Fruit fly (Drosophila melanogaster) whole organism, embryonic: ENCODE measurements around the gene Usp1.

ENCODE experiments used
- Abd-B ChIP-seq: fragments of 200-800 bp; sonication (Bioruptor generic); optimal IDR thresholded peaks from 2 replicates; lab custom pipeline; 2018; ENCODE audit warnings: missing biosample characterization, mild to moderate bottlenecking, missing genetic modification characterization, moderate library complexity
- CG1024 ChIP-seq: fragments of 200-800 bp; sonication (Bioruptor generic); IDR thresholded peaks from 2 replicates; pipeline ENCODE4 v1.3.6; 2022; ENCODE audit warnings: missing biosample characterization, missing genetic modification characterization
- CG10431 ChIP-seq: fragments of 200-800 bp; sonication (Bioruptor generic); optimal IDR thresholded peaks from 3 replicates; lab custom pipeline; 2018; ENCODE audit warnings: missing biosample characterization, mild to moderate bottlenecking, missing genetic modification characterization
- CG12769 ChIP-seq: fragments of 200-800 bp; sonication (Bioruptor generic); optimal IDR thresholded peaks from 2 replicates; lab custom pipeline; 2019; ENCODE audit warnings: missing biosample characterization, mild to moderate bottlenecking, missing genetic modification characterization, moderate library complexity
- CG14050 ChIP-seq: fragments of 200-800 bp; sonication (Bioruptor generic); IDR thresholded peaks from 3 replicates; pipeline ENCODE4 v1.3.6; 2022; ENCODE audit warnings: missing biosample characterization, missing genetic modification characterization
- CG15073 ChIP-seq: fragments of 200-800 bp; sonication (Bioruptor generic); optimal IDR thresholded peaks from 2 replicates; lab custom pipeline; 2016; ENCODE audit warnings: missing biosample characterization, missing genetic modification characterization
- CG15514 ChIP-seq: fragments of 200-800 bp; sonication (Bioruptor generic); optimal IDR thresholded peaks from 3 replicates; lab custom pipeline; 2017; ENCODE audit warnings: missing biosample characterization, missing genetic modification characterization, mild to moderate bottlenecking, moderate library complexity, missing genetic modification reagents
- CG17568 ChIP-seq: fragments of 200-800 bp; sonication (Bioruptor generic); optimal IDR thresholded peaks from 2 replicates; lab custom pipeline; 2018; ENCODE audit warnings: missing biosample characterization, mild to moderate bottlenecking, missing genetic modification characterization, moderate library complexity
- CG2120 ChIP-seq: fragments of 200-800 bp; sonication (Bioruptor generic); optimal IDR thresholded peaks from 3 replicates; lab custom pipeline; 2016; ENCODE audit warnings: missing biosample characterization, missing genetic modification characterization
- CG31365 ChIP-seq: fragments of 200-800 bp; sonication (Bioruptor generic); optimal IDR thresholded peaks from 2 replicates; lab custom pipeline; 2018; ENCODE audit warnings: missing biosample characterization, mild to moderate bottlenecking, missing genetic modification characterization
- CG3281 ChIP-seq: fragments of 200-800 bp; sonication (Bioruptor generic); optimal IDR thresholded peaks from 3 replicates; lab custom pipeline; 2017; ENCODE audit warnings: missing biosample characterization, mild to moderate bottlenecking, missing genetic modification characterization
- CG3407 ChIP-seq: fragments of 200-800 bp; sonication (Bioruptor generic); optimal IDR thresholded peaks from 2 replicates; lab custom pipeline; 2018; ENCODE audit warnings: missing biosample characterization, mild to moderate bottlenecking, missing genetic modification characterization
- CG4404 ChIP-seq: fragments of 200-800 bp; sonication (Bioruptor generic); IDR thresholded peaks from 2 replicates; pipeline ENCODE4 v1.3.6; 2022; ENCODE audit warnings: missing biosample characterization, missing genetic modification characterization
- CG6689 ChIP-seq: fragments of 200-800 bp; sonication (Bioruptor generic); IDR thresholded peaks from 2 replicates; pipeline ENCODE4 v1.3.6; 2022; ENCODE audit warnings: missing biosample characterization, missing genetic modification characterization
- CG6854 ChIP-seq: fragments of 200-800 bp; sonication (Bioruptor generic); optimal IDR thresholded peaks from 3 replicates; lab custom pipeline; 2017; ENCODE audit warnings: missing biosample characterization, mild to moderate bottlenecking, missing genetic modification characterization
- CG8290 ChIP-seq, 3 experiments: fragments of 200-800 bp; sonication (Bioruptor generic); optimal IDR thresholded peaks; 2 replicates each; lab custom pipeline; 2016 to 2019; ENCODE audit warnings: missing biosample characterization in 3 of 3, missing genetic modification characterization in 3 of 3, mild to moderate bottlenecking in 2 of 3, moderate library complexity in 1 of 3
- CG8944 ChIP-seq: fragments of 200-800 bp; sonication (Bioruptor generic); optimal IDR thresholded peaks from 3 replicates; lab custom pipeline; 2016; ENCODE audit warnings: missing biosample characterization, missing genetic modification characterization
- CG9609 ChIP-seq: fragments of 200-800 bp; sonication (Bioruptor generic); optimal IDR thresholded peaks from 3 replicates; lab custom pipeline; 2016; ENCODE audit warnings: missing biosample characterization, missing genetic modification characterization
- CG9797 ChIP-seq: fragments of 200-800 bp; sonication (Bioruptor generic); optimal IDR thresholded peaks from 3 replicates; lab custom pipeline; 2018; ENCODE audit warnings: missing biosample characterization, mild to moderate bottlenecking, missing genetic modification characterization
- Camta ChIP-seq: fragments of 200-800 bp; sonication (Bioruptor generic); optimal IDR thresholded peaks from 2 replicates; lab custom pipeline; 2016; ENCODE audit warnings: missing biosample characterization, missing genetic modification characterization
- D ChIP-seq, 2 experiments: fragments of 200-800 bp in 1 of 2; fragments of >200 bp in 1 of 2; sonication (Bioruptor generic) in 1 of 2; optimal IDR thresholded peaks; 2 replicates in 1 of 2; 3 replicates in 1 of 2; lab custom pipeline; 2017; ENCODE audit warnings: mild to moderate bottlenecking in 1 of 2, missing biosample characterization in 1 of 2, missing genetic modification characterization in 1 of 2, missing genetic modification reagents in 1 of 2
- Fer1 ChIP-seq: fragments of 200-800 bp; sonication (Bioruptor generic); optimal IDR thresholded peaks from 2 replicates; lab custom pipeline; 2017; ENCODE audit warnings: missing biosample characterization, mild to moderate bottlenecking, missing genetic modification characterization
- Fer2 ChIP-seq: fragments of 200-800 bp; sonication (Bioruptor generic); optimal IDR thresholded peaks from 2 replicates; lab custom pipeline; 2018; ENCODE audit warnings: missing biosample characterization, mild to moderate bottlenecking, missing genetic modification characterization, moderate library complexity
- H15 ChIP-seq: fragments of 200-800 bp; sonication (Bioruptor generic); IDR thresholded peaks from 3 replicates; pipeline ENCODE4 v1.3.6; 2022; ENCODE audit warnings: missing biosample characterization, missing genetic modification characterization
- Hr39 ChIP-seq: fragments of >200 bp; optimal IDR thresholded peaks from 2 replicates; lab custom pipeline; 2017
- Meics ChIP-seq: fragments of 200-800 bp; sonication (Bioruptor generic); optimal IDR thresholded peaks from 2 replicates; lab custom pipeline; 2017; ENCODE audit warnings: missing biosample characterization, mild to moderate bottlenecking, missing genetic modification characterization
- Nf-YA ChIP-seq: fragments of 200-800 bp; sonication (Bioruptor generic); IDR thresholded peaks from 2 replicates; pipeline ENCODE4 v1.3.6; 2022; ENCODE audit warnings: missing biosample characterization, missing genetic modification characterization
- Nf-YB ChIP-seq: fragments of 200-800 bp; sonication (Bioruptor generic); optimal IDR thresholded peaks from 3 replicates; lab custom pipeline; 2019; ENCODE audit warnings: missing biosample characterization, mild to moderate bottlenecking, missing genetic modification characterization, moderate library complexity
- Oaz ChIP-seq: fragments of 200-800 bp; sonication (Bioruptor generic); IDR thresholded peaks from 2 replicates; pipeline ENCODE4 v1.3.6; 2022; ENCODE audit warnings: missing biosample characterization, missing genetic modification characterization
- Poxn ChIP-seq: fragments of 200-800 bp; sonication (Bioruptor generic); IDR thresholded peaks from 2 replicates; pipeline ENCODE4 v1.3.6; 2022; ENCODE audit warnings: missing biosample characterization, missing genetic modification characterization
- Sry-δ ChIP-seq: fragments of 200-800 bp; sonication (Bioruptor generic); optimal IDR thresholded peaks from 2 replicates; lab custom pipeline; 2016; ENCODE audit warnings: missing biosample characterization, missing genetic modification characterization
- Xrp1 ChIP-seq: fragments of 200-800 bp; sonication (Bioruptor generic); IDR thresholded peaks from 2 replicates; pipeline ENCODE4 v1.3.6; 2022; ENCODE audit warnings: missing biosample characterization, missing genetic modification characterization
- al ChIP-seq: fragments of 200-800 bp; sonication (Bioruptor generic); IDR thresholded peaks from 2 replicates; pipeline ENCODE4 v1.3.6; 2022; ENCODE audit warnings: missing biosample characterization, missing genetic modification characterization
- az2 ChIP-seq: fragments of 200-800 bp; sonication (Bioruptor generic); optimal IDR thresholded peaks from 3 replicates; lab custom pipeline; 2016; ENCODE audit warnings: missing biosample characterization, missing genetic modification characterization
- bbx ChIP-seq: fragments of 200-800 bp; sonication (Bioruptor generic); IDR thresholded peaks from 2 replicates; pipeline ENCODE4 v1.3.6; 2022; ENCODE audit warnings: missing biosample characterization, missing genetic modification characterization; ENCODE audit not compliant: partially characterized antibody
- fd102C ChIP-seq: fragments of 200-800 bp; sonication (Bioruptor generic); optimal IDR thresholded peaks from 2 replicates; lab custom pipeline; 2018; ENCODE audit warnings: missing biosample characterization, mild to moderate bottlenecking, missing genetic modification characterization, moderate library complexity
- fd96Cb ChIP-seq: fragments of 200-800 bp; sonication (Bioruptor generic); optimal IDR thresholded peaks from 2 replicates; lab custom pipeline; 2018; ENCODE audit warnings: missing biosample characterization, mild to moderate bottlenecking, missing genetic modification characterization, moderate library complexity
- ind ChIP-seq: fragments of 200-800 bp; sonication (Bioruptor generic); optimal IDR thresholded peaks from 3 replicates; lab custom pipeline; 2016; ENCODE audit warnings: missing biosample characterization, missing genetic modification characterization
- insv ChIP-seq, 2 experiments: fragments of 200-800 bp; sonication (Bioruptor generic); optimal IDR thresholded peaks; 3 replicates each; lab custom pipeline; 2016 to 2018; ENCODE audit warnings: missing biosample characterization in 2 of 2, missing genetic modification characterization in 2 of 2
- lov ChIP-seq, 2 experiments: fragments of 200-800 bp in 1 of 2; fragments of >200 bp in 1 of 2; sonication (Bioruptor generic) in 1 of 2; IDR thresholded peaks in 1 of 2; optimal IDR thresholded peaks in 1 of 2; 2 replicates in 1 of 2; 3 replicates in 1 of 2; pipeline versions ENCODE4 v1.3.6 to Lab custom; 2017 to 2022; ENCODE audit warnings: missing biosample characterization in 1 of 2, missing genetic modification characterization in 1 of 2
- mirr ChIP-seq: fragments of 200-800 bp; sonication (Bioruptor generic); optimal IDR thresholded peaks from 3 replicates; lab custom pipeline; 2018; ENCODE audit warnings: missing biosample characterization, mild to moderate bottlenecking, missing genetic modification characterization
- onecut ChIP-seq: fragments of 200-800 bp; sonication (Bioruptor generic); IDR thresholded peaks from 2 replicates; pipeline ENCODE4 v1.3.6; 2022; ENCODE audit warnings: missing biosample characterization, missing genetic modification characterization
- otp ChIP-seq: fragments of 200-800 bp; sonication (Bioruptor generic); IDR thresholded peaks from 3 replicates; pipeline ENCODE4, ENCODE4 v1.3.6; 2022; ENCODE audit warnings: missing biosample characterization, missing genetic modification characterization
- pita ChIP-seq: fragments of 200-800 bp; sonication (Bioruptor generic); optimal IDR thresholded peaks from 2 replicates; lab custom pipeline; 2017; ENCODE audit warnings: missing biosample characterization, mild to moderate bottlenecking, missing genetic modification characterization
- prd ChIP-seq, 3 experiments: fragments of >200 bp in 2 of 3; fragments of 200-800 bp in 1 of 3; sonication (Bioruptor generic) in 1 of 3; optimal IDR thresholded peaks in 2 of 3; IDR thresholded peaks in 1 of 3; 2 replicates in 2 of 3; 3 replicates in 1 of 3; pipeline versions ENCODE4 v1.3.6 to Lab custom; 2017 to 2022; ENCODE audit warnings: missing biosample characterization in 1 of 3, missing genetic modification characterization in 1 of 3
- sens-2 ChIP-seq: fragments of 200-800 bp; sonication (Bioruptor generic); IDR thresholded peaks from 2 replicates; pipeline ENCODE4 v1.3.6; 2022; ENCODE audit warnings: missing biosample characterization, missing genetic modification characterization
- sisA ChIP-seq: fragments of 200-800 bp; sonication (Bioruptor generic); IDR thresholded peaks from 2 replicates; pipeline ENCODE4 v1.3.6; 2022; ENCODE audit warnings: missing biosample characterization, missing genetic modification characterization
- unpg ChIP-seq: fragments of 200-800 bp; sonication (Bioruptor generic); optimal IDR thresholded peaks from 3 replicates; lab custom pipeline; 2018; ENCODE audit warnings: missing biosample characterization, mild to moderate bottlenecking, missing genetic modification characterization, moderate library complexity
- zfh1 ChIP-seq: fragments of 200-800 bp; sonication (Bioruptor generic); IDR thresholded peaks from 3 replicates; pipeline ENCODE4 v1.3.6; 2022; ENCODE audit warnings: missing biosample characterization, missing genetic modification characterization

The Usp1 gene

dm6 chr3R:29219948-29220347, 9.0 kb upstream of the Usp1 start, which contains the start of gene eEF1gamma (continued):
- TF ChIP-seq prd (optimal IDR thresholded peaks at IDR 0.05; lab: Kevin White, UChicago) (no peak), prd (GFP tag; IDR thresholded peaks at IDR 0.05; lab: Robert Waterston, UW) (peak; percentile 83), az2 (GFP tag; lab: Kevin White, UChicago) (peak; percentile 84), CG3407 (peak; percentile 94), mirr (GFP tag; lab: Kevin White, UChicago) (peak; percentile 99), CG2120 (peak; percentile 85), otp (GFP tag; lab: Robert Waterston, UW) (peak; percentile 97), Fer1 (GFP tag; lab: Kevin White, UChicago) (peak; percentile 97), lov (optimal IDR thresholded peaks at IDR 0.05; lab: Kevin White, UChicago) (no peak), lov (GFP tag; IDR thresholded peaks at IDR 0.05; lab: Robert Waterston, UW) (peak; percentile 98), sisA (peak; percentile 69), D (optimal IDR thresholded peaks at IDR 0.05; lab: Kevin White, UChicago) (no peak), D (GFP tag; optimal IDR thresholded peaks at IDR 0.05; lab: Kevin White, UChicago) (peak; percentile 95), Oaz (GFP tag; lab: Robert Waterston, UW) (peak; percentile 91), CG6854 (GFP tag; lab: Kevin White, UChicago) (peak; percentile 95), CG15073 (peak; percentile 15), insv (GFP tag; optimal IDR thresholded peaks at IDR 0.05; lab: Kevin White, UChicago) (peak in 1 of 2 experiments; percentile 87), onecut (GFP tag; lab: Robert Waterston, UW) (peak; percentile 96), CG3281 (GFP tag; lab: Kevin White, UChicago) (peak; percentile 97), Hr39 (lab: Kevin White, UChicago) (no peak), Camta (GFP tag; lab: Kevin White, UChicago) (peak; percentile 96), CG9797 (GFP tag; lab: Kevin White, UChicago) (peak; percentile 68), fd96Cb (tag; lab: Kevin White, UChicago) (peak; percentile 79), CG12769 (tag; lab: Kevin White, UChicago) (peak; percentile 90), CG15514 (peak; percentile 94), CG9609 (GFP tag; lab: Kevin White, UChicago) (peak; percentile 92), CG17568 (GFP tag; lab: Kevin White, UChicago) (no peak), pita (GFP tag; lab: Kevin White, UChicago) (no peak), Fer2 (peak; percentile 93), Nf-YA (peak; percentile 93), zfh1 (GFP tag; lab: Robert Waterston, UW) (peak; percentile 97), CG6689 (GFP tag; lab: Robert Waterston, UW) (peak; percentile 92), CG8290 (GFP tag; optimal IDR thresholded peaks at IDR 0.05; lab: Kevin White, UChicago) (peak; percentile 97), CG8290 (tag; optimal IDR thresholded peaks at IDR 0.05; lab: Kevin White, UChicago) (peak; percentile 97), al (GFP tag; lab: Robert Waterston, UW) (peak; percentile 91), CG8944 (peak; percentile 87), CG4404 (peak; percentile 74), Abd-B (GFP tag; lab: Kevin White, UChicago) (peak; percentile 57), CG14050 (GFP tag; lab: Robert Waterston, UW) (peak; percentile 94), sens-2 (GFP tag; lab: Robert Waterston, UW) (peak; percentile 97), CG31365 (tag; lab: Kevin White, UChicago) (peak; percentile 90), Sry-δ (GFP tag; lab: Kevin White, UChicago) (peak; percentile 95), Xrp1 (GFP tag; lab: Robert Waterston, UW) (peak; percentile 67), Nf-YB (GFP tag; lab: Kevin White, UChicago) (peak; percentile 83), Meics (GFP tag; lab: Kevin White, UChicago) (peak; percentile 98), H15 (peak; percentile 96), unpg (GFP tag; lab: Kevin White, UChicago) (peak; percentile 94), CG1024 (GFP tag; lab: Robert Waterston, UW) (peak; percentile 93), CG10431 (GFP tag; lab: Kevin White, UChicago) (peak; percentile 95), bbx (GFP tag; lab: Robert Waterston, UW) (peak; percentile 96), fd102C (peak; percentile 93), Poxn (GFP tag; lab: Robert Waterston, UW) (peak; percentile 69), ind (GFP tag; lab: Kevin White, UChicago) (peak; percentile 82)
